Worm (Caenorhabditis elegans) whole organism, dauer: Measurements from ENCODE around the gene aak-1.

Experiments used
- unc-62 ChIP-seq: sonication (generic microtip); optimal IDR thresholded peaks from 2 replicates; lab custom pipeline; 2017; ENCODE audit warnings: missing biosample characterization, missing genetic modification reagents, missing genetic modification characterization

Gene aak-1

DNA sequence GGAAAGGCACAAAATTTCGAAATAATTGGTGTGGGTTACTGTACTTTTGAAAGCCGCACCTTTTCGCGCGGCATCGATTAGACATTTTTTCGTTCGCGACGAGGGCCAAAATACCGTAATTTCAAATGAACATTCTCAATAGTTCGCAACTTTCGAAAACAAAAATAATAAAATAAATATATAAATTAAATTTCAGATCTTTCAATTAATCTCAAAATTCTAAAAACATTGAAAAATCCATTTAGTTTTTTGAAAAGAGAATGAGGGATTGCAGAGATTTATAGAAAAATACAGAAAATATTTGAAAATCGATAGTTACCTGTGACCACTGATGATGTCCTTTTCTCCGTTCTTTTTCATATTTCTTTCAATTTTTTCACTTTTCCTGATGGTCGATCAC, 25.2 kb upstream of the aak-1 start, which contains the start of gene K02D10.8:
K02D10.8 (plus strand) TSS at position 301 of the 400 bp plus-strand sequence.
- no peak for TF ChIP-seq unc-62 (GFP tag; lab: Kevin White, UChicago)

DNA sequence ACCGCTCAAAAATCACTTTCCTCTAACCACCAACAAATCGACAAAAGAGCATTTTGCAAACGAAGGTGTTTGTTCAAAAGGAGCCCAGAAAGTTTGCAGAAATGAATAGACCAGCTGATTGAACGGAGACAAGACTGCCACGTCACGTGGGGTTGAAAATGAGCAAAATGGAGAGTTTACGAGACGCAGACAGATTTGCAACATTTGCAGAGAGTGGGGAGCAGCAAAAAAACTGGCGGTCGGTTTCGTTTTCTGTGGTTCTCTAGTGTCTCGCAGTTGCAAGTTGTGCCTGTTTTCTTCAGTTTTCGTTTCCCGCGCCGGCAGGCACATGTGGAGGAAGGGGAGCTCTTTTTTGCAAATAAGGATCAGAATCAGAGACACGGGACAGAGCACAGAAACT, 24.5 kb upstream of the aak-1 start:
- TF ChIP-seq unc-62 (GFP tag; lab: Kevin White, UChicago) = no peak

DNA sequence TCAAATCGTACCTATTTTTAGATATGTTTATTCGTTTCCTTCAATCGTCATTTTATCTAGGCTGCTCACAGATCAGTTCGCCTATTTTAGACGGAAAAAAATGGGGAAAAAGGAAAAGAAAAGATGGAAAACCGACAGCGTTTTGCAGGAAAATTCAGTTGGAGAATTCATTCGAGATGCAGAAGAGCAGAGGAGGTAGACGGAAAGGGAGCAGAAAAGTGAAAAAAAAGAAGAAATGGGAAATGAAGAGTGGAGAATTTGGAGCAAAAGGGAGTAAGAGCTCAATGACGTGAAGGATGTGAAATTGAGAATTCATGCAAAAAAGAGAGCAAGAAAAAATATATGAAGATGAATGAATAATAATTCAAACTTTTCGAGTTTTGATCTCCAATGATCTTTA, 23.6 kb upstream of the aak-1 start:
- no peak for TF ChIP-seq unc-62 (GFP tag; lab: Kevin White, UChicago)

DNA sequence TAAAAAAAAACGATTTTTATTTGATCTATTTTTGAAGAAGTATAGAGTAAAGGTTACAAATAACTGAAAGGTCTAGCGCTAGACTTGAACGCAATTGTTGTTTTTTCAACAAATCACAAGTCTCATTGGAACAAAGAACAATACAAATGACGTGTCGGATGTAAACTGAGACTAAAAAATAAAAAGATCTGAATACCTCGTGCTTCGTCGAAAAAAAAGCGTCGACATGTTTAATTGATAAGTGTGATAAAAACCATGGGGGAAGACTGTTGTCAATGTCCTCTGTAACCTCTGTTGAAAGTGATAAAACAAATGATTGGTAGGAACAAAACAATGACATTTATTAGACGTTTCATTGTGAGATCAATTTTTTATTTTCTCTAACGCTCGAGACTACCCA, 21.9 kb upstream of the aak-1 start:
- TF ChIP-seq unc-62 (GFP tag; lab: Kevin White, UChicago) = no peak

DNA sequence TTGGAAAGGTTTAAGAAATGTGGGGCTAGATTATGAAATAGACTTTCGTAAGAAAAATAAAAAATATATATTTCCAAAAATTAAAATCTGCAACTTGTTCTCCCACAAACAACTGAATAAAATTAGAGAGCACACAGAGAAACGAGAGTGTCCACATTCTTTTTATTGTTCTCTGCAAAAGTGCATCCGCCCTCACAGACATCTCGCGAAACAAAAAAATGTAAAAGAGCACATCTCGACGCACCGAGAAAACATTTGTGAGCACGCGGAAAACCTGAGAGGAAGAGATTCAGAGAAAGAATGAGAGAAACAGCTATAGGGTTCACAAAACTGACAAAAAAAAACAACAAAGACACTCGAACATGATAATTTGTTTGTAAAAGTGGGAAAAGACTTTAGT, 21.2 kb upstream of the aak-1 start:
- no peak for TF ChIP-seq unc-62 (GFP tag; lab: Kevin White, UChicago)

DNA sequence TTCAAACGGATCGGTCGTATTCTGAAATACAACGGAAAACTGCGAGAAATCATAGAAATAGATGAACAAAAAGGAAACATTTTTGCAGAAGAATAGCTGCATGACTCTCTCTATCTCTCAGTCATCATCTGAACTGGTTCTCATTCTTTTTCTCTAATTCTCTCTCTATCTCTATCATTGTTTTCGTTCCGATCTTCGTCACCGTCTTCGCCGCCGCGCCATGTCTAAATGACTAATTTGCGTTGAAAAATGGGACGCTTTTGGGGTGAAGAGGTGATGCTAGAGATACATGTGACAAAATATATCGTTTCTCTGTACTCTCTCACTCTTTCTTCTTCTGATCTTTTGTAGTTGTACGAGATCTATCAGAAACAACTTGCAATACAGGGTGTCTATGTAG, 19.6 kb upstream of the aak-1 start:
- TF ChIP-seq unc-62 (GFP tag; lab: Kevin White, UChicago) = no peak

DNA sequence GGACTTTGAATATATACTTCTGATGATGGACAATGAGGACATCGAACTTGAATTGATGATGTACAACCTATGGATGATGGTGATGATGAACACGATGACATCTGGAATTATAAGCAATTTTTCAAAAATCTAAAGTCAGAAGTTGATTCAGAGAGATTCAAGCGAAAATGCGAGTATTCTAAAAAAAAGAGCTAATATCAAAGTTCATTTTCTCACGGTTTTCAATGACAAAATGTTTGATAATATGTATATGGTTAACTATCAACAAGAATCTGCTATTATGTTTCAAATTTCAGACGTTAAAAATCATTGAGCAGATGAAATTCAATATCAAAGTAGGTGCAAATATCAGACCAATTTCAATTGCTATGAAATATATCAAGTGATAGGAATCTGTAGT, 19.0 kb upstream of the aak-1 start, which contains the start of gene K02D10.4:
K02D10.4 (minus strand) TSS at position 101 of the 400 bp plus-strand sequence.
- no peak for TF ChIP-seq unc-62 (GFP tag; lab: Kevin White, UChicago)

DNA sequence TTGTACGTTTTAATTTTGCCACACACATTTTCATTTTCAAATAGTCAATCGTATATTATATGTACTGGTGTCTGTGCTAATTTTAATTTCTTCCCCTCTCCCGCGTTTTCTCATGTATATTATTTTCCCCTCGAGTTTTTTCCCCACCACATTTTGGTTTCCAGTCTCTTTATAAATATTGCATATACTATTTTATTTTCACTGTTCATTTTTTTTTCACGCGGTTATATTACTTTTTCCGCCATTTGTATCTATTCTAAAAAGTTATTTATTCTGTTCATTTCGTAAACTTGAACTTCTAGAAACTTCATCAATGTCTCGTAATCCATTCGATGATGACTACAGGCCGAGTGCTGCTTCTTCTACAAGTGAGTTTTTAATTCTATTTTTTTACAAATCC, 15.1 kb upstream of the aak-1 start, which contains the start of gene snap-29:
snap-29 (plus strand) TSS at position 301 of the 400 bp plus-strand sequence.
- TF ChIP-seq unc-62 (GFP tag; lab: Kevin White, UChicago) = no peak

DNA sequence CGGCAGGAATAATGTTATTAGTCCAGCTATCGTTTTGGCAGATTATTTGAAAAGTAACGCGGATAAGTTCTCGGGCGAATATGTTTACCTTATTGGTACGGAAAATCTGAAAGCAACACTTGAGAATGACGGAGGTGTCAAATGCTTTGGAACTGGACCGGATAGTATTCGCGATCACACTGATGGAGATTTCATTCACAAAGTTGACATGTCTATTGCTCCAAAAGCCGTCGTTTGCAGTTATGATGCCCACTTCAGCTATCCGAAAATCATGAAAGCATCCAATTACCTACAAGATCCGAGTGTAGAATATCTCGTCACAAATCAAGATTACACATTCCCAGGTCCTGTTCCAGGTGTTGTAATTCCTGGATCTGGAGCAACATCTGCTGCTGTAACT, 12.5 kb upstream of the aak-1 start:
- TF ChIP-seq unc-62 (GFP tag; lab: Kevin White, UChicago) = no peak

DNA sequence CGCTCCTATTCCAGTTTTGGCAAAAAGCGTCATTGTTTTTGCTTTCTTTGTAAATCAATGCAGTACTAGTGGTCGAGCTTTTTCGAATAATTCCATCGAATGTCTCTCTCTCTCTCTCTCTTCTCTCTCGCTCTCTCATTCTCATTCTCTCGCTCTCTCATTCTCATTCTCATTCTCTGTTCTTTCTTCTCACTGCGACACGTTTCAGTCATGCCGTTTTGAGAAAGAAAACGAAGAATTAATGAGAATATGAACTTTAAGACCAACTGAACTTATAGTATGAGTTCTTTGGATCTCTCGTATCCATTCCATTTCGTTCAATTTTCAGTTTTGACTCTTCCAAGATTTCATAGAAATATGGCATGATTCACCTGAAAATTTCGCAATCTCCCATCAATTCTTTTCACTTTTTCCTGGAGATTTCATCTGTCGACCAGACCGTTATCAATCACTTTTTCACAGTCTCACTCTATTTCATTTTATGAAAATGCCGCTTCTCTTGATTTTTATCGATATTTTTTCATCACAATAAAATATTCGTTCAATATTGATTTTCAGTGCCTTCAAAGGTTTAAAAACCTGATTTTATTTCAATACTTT, 11.6 kb upstream of the aak-1 start:
- no peak for TF ChIP-seq unc-62 (GFP tag; lab: Kevin White, UChicago)

DNA sequence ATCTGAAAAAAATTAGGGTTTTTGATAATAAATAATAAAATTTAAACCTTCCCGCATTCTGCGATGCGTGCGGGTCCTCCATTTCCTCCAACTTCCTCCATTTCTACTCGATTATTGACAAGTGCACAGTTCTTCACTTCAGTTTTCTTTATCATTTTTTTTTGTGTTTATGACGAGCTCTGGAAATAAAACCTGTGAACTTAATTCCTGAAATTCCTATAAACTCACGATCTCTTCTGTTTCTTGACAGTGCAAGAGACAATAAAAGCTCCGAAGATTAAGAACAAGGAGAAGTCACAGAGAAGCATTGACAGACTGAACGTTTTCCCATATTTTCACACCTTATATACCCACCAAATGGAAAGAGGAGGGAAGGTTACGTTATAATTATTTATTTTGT, 11.0 kb upstream of the aak-1 start, which contains the start of gene K02D10.3:
K02D10.3 (minus strand) TSS at position 101 of the 400 bp plus-strand sequence.
- no peak for TF ChIP-seq unc-62 (GFP tag; lab: Kevin White, UChicago)

DNA sequence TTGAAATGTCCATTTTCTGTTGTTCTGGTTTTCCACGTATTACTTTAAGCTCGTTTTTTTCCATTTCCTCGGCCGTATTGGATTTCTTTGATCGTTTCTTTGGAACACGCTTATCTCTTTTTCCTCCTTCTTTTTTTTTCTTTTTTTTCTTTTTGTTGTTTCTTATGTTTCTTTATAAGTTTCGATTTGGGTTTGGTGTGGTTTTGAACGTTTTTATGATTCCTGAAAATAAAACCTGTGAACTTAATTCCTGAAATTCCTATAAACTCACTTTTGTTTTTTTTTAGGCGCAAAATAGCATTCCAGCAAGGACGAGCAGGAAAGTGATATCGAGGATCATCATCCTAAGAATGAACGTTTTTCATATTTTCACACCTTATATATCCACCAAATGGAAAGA, 10.3 kb upstream of the aak-1 start, which contains the start of gene K02D10.2:
K02D10.2 (minus strand) TSS at position 101 of the 400 bp plus-strand sequence.
- no peak for TF ChIP-seq unc-62 (GFP tag; lab: Kevin White, UChicago)

DNA sequence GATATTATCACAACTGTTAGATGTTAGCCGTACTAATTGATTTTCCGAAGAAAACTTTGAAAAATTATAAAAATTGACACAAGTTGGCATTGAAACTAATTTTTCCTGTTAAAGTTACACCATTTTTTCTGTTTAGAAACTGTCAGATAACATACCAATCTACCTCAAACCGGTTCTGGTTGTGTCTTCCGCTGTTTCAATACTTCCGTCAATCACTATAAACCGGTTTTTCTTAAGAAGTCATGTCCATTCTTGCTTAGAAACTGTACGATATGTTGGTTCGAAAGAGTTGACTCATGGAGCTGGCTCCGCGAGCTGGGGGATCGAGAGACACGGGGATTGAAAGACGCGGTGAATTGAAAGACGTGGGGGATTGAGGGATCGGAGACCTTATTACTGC, 9.4 kb upstream of the aak-1 start:
- TF ChIP-seq unc-62 (GFP tag; lab: Kevin White, UChicago) = no peak

DNA sequence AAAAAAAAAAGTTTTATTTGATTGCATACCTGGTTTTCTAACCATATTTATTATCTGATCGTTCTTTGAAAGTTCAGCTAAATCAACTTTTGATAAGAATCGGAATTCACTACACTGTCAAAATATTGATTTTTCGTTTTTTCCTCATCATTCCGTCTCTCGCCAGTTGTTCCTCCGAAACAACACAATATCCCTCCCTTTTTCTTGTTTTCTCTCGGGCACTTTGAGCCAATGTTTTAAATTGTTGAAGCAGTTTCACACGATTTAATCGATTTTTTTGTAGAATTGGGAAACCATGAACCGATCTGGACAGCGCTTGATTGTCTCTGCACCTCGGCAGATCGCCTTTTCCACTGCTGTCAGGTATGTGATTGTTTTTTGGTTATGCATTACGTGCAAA, 8.4 kb upstream of the aak-1 start, which contains the start of gene K02D10.1:
K02D10.1 (plus strand) TSS at position 284 of the 400 bp plus-strand sequence.
- no peak for TF ChIP-seq unc-62 (GFP tag; lab: Kevin White, UChicago)

DNA sequence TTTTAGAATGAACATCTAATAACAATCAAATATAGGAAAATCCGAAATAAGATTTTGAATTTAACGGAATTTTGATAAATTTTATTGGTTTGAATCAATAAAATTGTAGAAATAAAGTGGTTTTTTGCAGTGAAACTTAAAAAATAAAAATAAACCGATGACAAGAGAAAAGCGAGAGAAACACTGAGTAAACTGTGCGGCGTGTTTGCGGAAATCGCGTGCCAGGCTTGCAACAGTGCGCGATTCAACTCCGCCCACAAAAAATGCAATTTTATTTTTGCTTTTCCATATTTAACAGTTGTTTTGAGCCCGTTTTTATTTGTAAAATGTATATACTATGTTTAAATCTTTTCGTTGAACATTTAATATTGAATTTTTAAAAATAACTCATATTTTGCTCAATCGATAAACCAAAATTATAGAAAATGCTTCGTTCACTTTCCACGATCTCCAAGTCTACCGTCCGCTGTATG, 7.0 kb upstream of the aak-1 start, which contains the start of gene mtss-1:
mtss-1 (plus strand) TSS at position 423 of the 473 bp plus-strand sequence.
- no peak for TF ChIP-seq unc-62 (GFP tag; lab: Kevin White, UChicago)

DNA sequence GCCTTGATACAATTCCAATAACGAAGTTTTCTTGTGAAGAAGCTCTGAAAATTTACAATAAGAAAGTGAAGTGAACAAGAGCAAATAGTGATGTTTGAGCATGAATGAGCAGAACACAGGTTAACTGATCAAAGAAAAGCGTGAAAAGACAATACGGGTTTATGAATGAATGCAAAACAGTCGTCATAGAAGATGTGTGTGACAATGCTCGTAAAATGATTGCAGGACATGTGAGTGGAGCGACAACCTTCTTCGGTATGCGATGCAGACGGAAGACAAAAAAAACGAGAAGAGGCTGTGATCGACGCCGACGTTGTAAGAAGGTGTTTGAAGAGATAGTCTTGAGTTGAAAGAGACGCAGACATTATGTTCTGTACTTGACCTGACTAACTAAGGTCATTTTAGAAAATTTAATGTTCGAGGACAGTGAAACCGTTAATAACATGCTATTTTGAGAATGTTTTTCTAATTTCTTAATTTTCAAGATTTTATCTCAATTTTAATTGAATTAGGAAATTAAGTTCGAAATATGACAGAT, 6.5 kb upstream of the aak-1 start, which contains the start of gene mig-22:
mig-22 (minus strand) TSS at position 51 of the 538 bp plus-strand sequence.
- TF ChIP-seq unc-62 (GFP tag; lab: Kevin White, UChicago) = no peak

DNA sequence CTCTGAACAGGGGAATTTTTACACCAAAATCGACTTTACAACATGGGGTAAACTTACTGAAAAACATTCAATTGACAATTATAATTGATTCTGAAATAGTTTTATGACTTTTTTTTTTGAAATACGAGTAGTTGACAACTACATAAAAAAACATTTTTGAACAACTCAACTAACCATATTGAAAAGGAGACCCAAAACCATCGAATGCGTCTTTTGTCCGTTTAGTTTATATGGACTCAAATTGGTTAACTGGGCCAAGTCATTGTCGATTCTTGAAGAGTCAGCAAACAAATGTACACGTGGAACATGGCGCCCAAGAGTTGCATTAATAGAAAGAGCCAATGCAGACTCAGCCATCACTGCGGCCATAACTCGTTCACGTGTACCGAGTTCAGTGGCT, 5.6 kb upstream of the aak-1 start:
- TF ChIP-seq unc-62 (GFP tag; lab: Kevin White, UChicago) = no peak
